Fruit fly (Drosophila melanogaster) whole organism, adult: ENCODE data around the gene Faf2.

Experiments used
- CG11617 ChIP-seq: fragments of 200-800 bp; sonication (Bioruptor generic); optimal IDR thresholded peaks from 2 replicates; lab custom pipeline; 2017; ENCODE audit warnings: mild to moderate bottlenecking, missing biosample characterization, missing genetic modification reagents, missing genetic modification characterization
- CG12768 ChIP-seq: fragments of 200-800 bp; sonication (Bioruptor generic); optimal IDR thresholded peaks from 2 replicates; lab custom pipeline; 2017; ENCODE audit warnings: missing biosample characterization, missing genetic modification characterization, mild to moderate bottlenecking, moderate library complexity, missing genetic modification reagents
- CG14711 ChIP-seq: fragments of 200-800 bp; sonication (Bioruptor generic); optimal IDR thresholded peaks from 2 replicates; lab custom pipeline; 2018; ENCODE audit warnings: missing biosample characterization, mild to moderate bottlenecking, missing genetic modification characterization, moderate library complexity
- CG1620 ChIP-seq: fragments of 200-800 bp; sonication (Bioruptor generic); optimal IDR thresholded peaks from 2 replicates; lab custom pipeline; 2016; ENCODE audit warnings: missing biosample characterization, missing genetic modification characterization
- CG33017 ChIP-seq: fragments of 200-800 bp; sonication (Bioruptor generic); optimal IDR thresholded peaks from 2 replicates; lab custom pipeline; 2018; ENCODE audit warnings: missing biosample characterization, mild to moderate bottlenecking, missing genetic modification characterization, moderate library complexity
- CG5204 ChIP-seq: fragments of 200-800 bp; sonication (Bioruptor generic); optimal IDR thresholded peaks from 2 replicates; lab custom pipeline; 2016; ENCODE audit warnings: missing biosample characterization, missing genetic modification characterization
- CG7045 ChIP-seq: fragments of 200-800 bp; sonication (Bioruptor generic); optimal IDR thresholded peaks from 2 replicates; lab custom pipeline; 2017; ENCODE audit warnings: missing biosample characterization, mild to moderate bottlenecking, missing genetic modification characterization
- CG7101 ChIP-seq: fragments of 200-800 bp; sonication (Bioruptor generic); optimal IDR thresholded peaks from 2 replicates; lab custom pipeline; 2018; ENCODE audit warnings: missing biosample characterization, mild to moderate bottlenecking, missing genetic modification characterization, moderate library complexity
- Clk ChIP-seq: fragments of 200-800 bp; sonication (Bioruptor generic); optimal IDR thresholded peaks from 2 replicates; lab custom pipeline; 2017; ENCODE audit warnings: missing biosample characterization, missing genetic modification characterization
- Crg-1 ChIP-seq: fragments of 200-800 bp; sonication (Bioruptor generic); optimal IDR thresholded peaks from 2 replicates; lab custom pipeline; 2016; ENCODE audit warnings: missing biosample characterization, missing genetic modification characterization
- Hr96 ChIP-seq: fragments of 200-800 bp; sonication (Bioruptor generic); optimal IDR thresholded peaks from 2 replicates; lab custom pipeline; 2016; ENCODE audit warnings: missing biosample characterization, missing genetic modification characterization
- Mnt ChIP-seq: fragments of 200-800 bp; sonication (Bioruptor generic); optimal IDR thresholded peaks from 2 replicates; lab custom pipeline; 2016; ENCODE audit warnings: missing biosample characterization, mild to moderate bottlenecking, missing genetic modification characterization
- bab1 ChIP-seq: fragments of 200-800 bp; sonication (Bioruptor generic); optimal IDR thresholded peaks from 3 replicates; lab custom pipeline; 2019; ENCODE audit warnings: missing biosample characterization, mild to moderate bottlenecking, missing genetic modification characterization, moderate library complexity
- cic ChIP-seq: fragments of 200-800 bp; sonication (Bioruptor generic); optimal IDR thresholded peaks from 2 replicates; lab custom pipeline; 2017; ENCODE audit warnings: missing biosample characterization, mild to moderate bottlenecking, missing genetic modification characterization, moderate library complexity
- cnc ChIP-seq, 2 experiments: fragments of >200 bp; optimal IDR thresholded peaks; 2 replicates each; lab custom pipeline; 2017
- kay ChIP-seq: fragments of 200-800 bp; sonication (Bioruptor generic); peaks from one replicate; lab custom pipeline; 2016; ENCODE audit warnings: missing biosample characterization, missing genetic modification characterization, borderline replicate concordance
- ovo ChIP-seq: fragments of 200-800 bp; sonication (Bioruptor generic); optimal IDR thresholded peaks from 2 replicates; lab custom pipeline; 2016; ENCODE audit warnings: missing biosample characterization, missing genetic modification characterization
- pad ChIP-seq: fragments of 200-800 bp; sonication (Bioruptor generic); optimal IDR thresholded peaks from 3 replicates; lab custom pipeline; 2017; ENCODE audit warnings: missing biosample characterization, missing genetic modification characterization, mild to moderate bottlenecking, moderate library complexity, missing genetic modification reagents
- tj ChIP-seq: fragments of 200-800 bp; sonication (Bioruptor generic); optimal IDR thresholded peaks from 3 replicates; lab custom pipeline; 2017; ENCODE audit warnings: missing biosample characterization, mild to moderate bottlenecking, missing genetic modification characterization, moderate library complexity
- toe ChIP-seq: fragments of 200-800 bp; sonication (Bioruptor generic); optimal IDR thresholded peaks from 2 replicates; lab custom pipeline; 2016; ENCODE audit warnings: missing biosample characterization, missing genetic modification characterization

Faf2 gene

DNA sequence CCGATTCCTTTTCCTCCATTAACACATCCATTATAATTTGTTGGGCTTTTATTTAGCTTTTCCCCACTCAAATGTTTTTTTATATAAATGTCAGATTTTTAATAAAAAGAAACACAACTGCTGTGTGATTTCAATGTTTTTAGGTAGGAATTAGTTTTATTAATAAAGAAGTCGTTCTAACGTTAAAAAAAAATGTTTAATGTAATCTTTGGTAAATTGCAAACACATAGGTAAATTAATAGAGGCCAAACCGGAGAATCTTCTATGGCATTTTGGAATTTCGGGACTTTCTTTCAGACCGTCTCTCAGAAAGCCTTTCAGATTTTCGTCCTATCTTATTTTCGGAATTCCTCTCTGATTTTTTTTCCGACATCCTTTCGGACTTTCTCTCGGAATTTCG, 35.3 kb downstream of the Faf2 start, which contains the start of gene CG43339:
Gene CG43339, minus strand, starts transcription at position 101 of the 400 bp plus-strand sequence.
- TF ChIP-seq CG14711 (tag; lab: Kevin White, UChicago) (no peak), cic (no peak), ovo (no peak), Mnt (no peak), kay (GFP tag; lab: Kevin White, UChicago) (no peak), CG7045 (GFP tag; lab: Kevin White, UChicago) (no peak), CG33017 (no peak)

DNA sequence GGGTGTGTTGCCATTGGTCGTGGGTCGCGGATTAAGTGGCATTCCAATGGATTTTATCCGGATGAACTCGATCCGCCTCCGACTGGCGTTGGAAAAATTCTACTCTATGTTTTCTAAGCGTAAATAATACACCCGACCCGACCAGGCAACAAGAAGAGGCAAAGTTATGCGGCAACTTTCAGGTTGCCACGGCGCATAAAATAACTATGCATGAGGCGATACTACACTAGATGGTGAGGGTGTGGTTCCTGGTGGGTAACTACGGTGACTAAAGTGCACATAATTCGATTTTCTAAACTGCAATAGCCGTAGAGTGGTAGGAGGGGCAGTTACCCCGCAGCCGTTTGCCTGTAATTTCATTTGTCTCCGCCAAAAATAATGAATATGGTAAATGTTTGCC, 37.3 kb downstream of the Faf2 start, which contains the start of gene CG43338:
Gene CG43338, minus strand, starts transcription at position 101 of the 400 bp plus-strand sequence.
- TF ChIP-seq CG33017 (no peak), Hr96 (GFP tag; lab: Kevin White, UChicago) (no peak), CG7101 (tag; lab: Kevin White, UChicago) (no peak), pad (no peak), Clk (GFP tag; lab: Kevin White, UChicago) (no peak), Crg-1 (no peak), bab1 (GFP tag; lab: Kevin White, UChicago) (no peak), kay (GFP tag; lab: Kevin White, UChicago) (no peak), cic (no peak), CG14711 (tag; lab: Kevin White, UChicago) (no peak), CG11617 (GFP tag; lab: Kevin White, UChicago) (no peak), CG5204 (GFP tag; lab: Kevin White, UChicago) (no peak), CG1620 (GFP tag; lab: Kevin White, UChicago) (no peak), CG12768 (GFP tag; lab: Kevin White, UChicago) (no peak)

DNA sequence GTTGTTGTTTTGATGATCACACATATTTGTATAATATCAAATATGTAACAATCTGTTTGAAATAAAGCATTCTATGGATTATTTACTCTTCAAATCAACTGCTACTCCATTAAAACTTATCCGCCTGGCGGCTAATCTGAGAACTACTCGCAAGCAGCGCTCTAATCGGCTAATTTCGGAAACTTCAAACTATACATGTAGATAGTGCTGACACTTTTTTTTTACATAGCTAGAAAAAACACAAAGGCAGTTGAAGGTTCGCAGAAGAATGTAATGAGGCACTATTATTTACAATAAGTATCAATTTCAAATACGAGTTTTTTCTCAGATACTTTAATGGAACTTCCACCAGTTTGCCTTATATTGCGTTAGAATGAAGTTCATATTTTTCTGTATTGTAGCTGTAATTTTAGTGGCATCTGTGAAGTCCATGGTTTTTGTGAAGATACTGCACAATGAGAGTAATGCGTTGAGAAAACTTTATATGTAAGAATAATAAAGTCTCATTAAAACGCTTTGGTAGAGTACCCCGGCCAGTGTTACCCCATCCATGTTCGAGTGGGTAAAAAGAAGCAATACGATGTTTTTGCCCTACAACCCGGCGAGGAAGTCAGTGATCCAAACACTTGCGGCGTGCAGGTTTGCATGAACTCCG, 42.4 kb downstream of the Faf2 start:
- TF ChIP-seq bab1 (GFP tag; lab: Kevin White, UChicago) = peak; percentile 14
- peak; percentile 2 for TF ChIP-seq Hr96 (GFP tag; lab: Kevin White, UChicago)
- peak; percentile 43 for TF ChIP-seq CG1620 (GFP tag; lab: Kevin White, UChicago)
- TF ChIP-seq CG14711 (tag; lab: Kevin White, UChicago) = no peak
- TF ChIP-seq ovo = no peak
- TF ChIP-seq CG5204 (GFP tag; lab: Kevin White, UChicago) = peak; percentile 50
- TF ChIP-seq toe (GFP tag; lab: Kevin White, UChicago) = peak; percentile 35

- TF ChIP-seq CG12768 (GFP tag; lab: Kevin White, UChicago) (no peak), CG7045 (GFP tag; lab: Kevin White, UChicago) (no peak), tj (GFP tag; lab: Kevin White, UChicago) (no peak)
Observed at dm6 chr2L:18664707-18665550, 43.6 kb downstream of the Faf2 start.

DNA sequence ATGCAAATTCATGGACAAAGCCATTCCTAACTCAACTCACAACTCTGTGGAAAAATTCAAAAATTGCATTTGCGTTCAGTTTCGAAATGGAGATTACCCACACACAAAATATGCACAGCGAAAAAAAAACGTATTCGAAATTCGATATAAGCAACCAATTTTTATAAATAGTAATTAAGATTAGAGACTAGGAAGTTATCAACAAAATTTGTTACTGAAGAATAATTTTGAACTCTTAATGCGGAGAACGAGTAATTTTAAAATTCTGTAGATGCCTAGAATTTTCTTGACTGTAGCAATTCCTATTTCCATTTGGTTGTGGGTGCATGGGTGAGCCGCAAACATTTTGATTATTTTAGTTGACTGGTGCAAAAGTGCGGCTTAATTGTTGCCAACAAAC, 45.1 kb downstream of the Faf2 start:
- TF ChIP-seq CG33017 (no peak), CG5204 (GFP tag; lab: Kevin White, UChicago) (no peak), kay (GFP tag; lab: Kevin White, UChicago) (peak; percentile 6), tj (GFP tag; lab: Kevin White, UChicago) (no peak)

dm6 chr2L:18658108-18658507, 50.4 kb downstream of the Faf2 start:
- TF ChIP-seq CG7045 (GFP tag; lab: Kevin White, UChicago) (no peak), CG33017 (no peak), cnc (optimal IDR thresholded peaks at IDR 0.05; lab: Kevin White, UChicago) (no peak), kay (GFP tag; lab: Kevin White, UChicago) (no peak), Hr96 (GFP tag; lab: Kevin White, UChicago) (no peak)

DNA sequence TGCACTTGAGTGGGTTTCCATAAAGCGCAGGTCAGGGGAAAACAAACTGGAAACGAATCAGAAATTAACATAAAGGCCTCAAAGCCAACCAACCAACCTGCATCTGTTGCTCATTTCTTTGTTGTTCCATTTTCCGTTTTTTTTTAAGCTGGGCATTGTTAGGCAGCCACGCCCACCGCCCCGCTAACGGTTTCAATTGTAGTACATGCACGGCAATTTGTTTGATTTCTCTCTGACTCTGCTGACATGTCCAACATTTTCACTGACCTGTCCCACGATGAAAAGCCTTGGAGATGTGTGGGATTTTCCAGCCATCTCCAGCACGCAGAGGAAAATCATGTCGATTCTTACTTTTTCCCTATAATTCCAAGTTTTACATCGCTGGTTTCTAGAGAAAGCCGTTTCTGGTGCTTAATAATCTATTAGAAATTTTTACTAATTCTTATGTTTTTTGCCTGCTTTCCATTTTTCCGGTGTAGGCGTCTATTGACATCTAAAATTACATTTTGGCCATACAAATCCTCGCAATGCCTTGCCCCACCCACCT, 51.7 kb downstream of the Faf2 start:
- TF ChIP-seq Hr96 (GFP tag; lab: Kevin White, UChicago) (no peak), CG7101 (tag; lab: Kevin White, UChicago) (no peak), tj (GFP tag; lab: Kevin White, UChicago) (no peak), CG14711 (tag; lab: Kevin White, UChicago) (no peak), CG7045 (GFP tag; lab: Kevin White, UChicago) (no peak), Mnt (no peak), Clk (GFP tag; lab: Kevin White, UChicago) (no peak), CG11617 (GFP tag; lab: Kevin White, UChicago) (no peak)
